Fruit fly (Drosophila melanogaster): Measurements from ENCODE around the gene CG44405.

Gene CG44405

DNA sequence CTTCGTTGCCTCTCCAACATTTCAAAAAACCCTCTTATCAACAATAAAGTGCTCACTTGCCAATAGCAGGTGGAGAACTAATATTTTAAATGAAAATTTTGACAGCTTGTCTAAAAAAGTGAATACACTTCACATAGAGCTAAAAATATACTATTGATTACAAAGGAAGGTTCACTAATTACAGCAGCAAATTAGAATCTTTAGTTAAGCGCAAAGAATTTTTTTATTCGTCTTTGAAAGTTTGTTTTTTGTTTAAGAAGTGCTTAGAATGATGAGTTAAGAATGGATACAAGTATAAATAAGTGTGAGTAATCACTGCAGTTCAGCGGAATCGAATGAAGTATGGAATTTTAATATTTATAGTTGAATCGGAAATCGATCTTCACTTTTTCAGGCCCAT, at the start of gene CG44405:
Gene CG44405 (minus strand): TSS at position 101 of the 400 bp plus-strand sequence.
- no peak for TF ChIP-seq Sox102F (GFP tag; optimal IDR thresholded peaks at IDR 0.05)
- no peak for TF ChIP-seq esn (GFP tag; optimal IDR thresholded peaks at IDR 0.05)

- TF ChIP-seq CG6808 (GFP tag; optimal IDR thresholded peaks at IDR 0.05) (no peak), CG8632 (GFP tag; optimal IDR thresholded peaks at IDR 0.05) (peak; percentile 6), lz (GFP tag; optimal IDR thresholded peaks at IDR 0.05) (peak; percentile 21), Eip78C (GFP tag) (peak; percentile 61), CG31627 (GFP tag; optimal IDR thresholded peaks at IDR 0.05) (peak; percentile 37), CG32006 (GFP tag; optimal IDR thresholded peaks at IDR 0.05) (peak; percentile 22), Blimp-1 (GFP tag; optimal IDR thresholded peaks at IDR 0.05) (no peak), acj6 (GFP tag; optimal IDR thresholded peaks at IDR 0.05) (peak; percentile 18), CG6163 (GFP tag; IDR thresholded peaks at IDR 0.05) (no peak), CG6276 (GFP tag; optimal IDR thresholded peaks at IDR 0.05) (no peak), achi (GFP tag; optimal IDR thresholded peaks at IDR 0.05) (no peak), Hr38 (GFP tag; optimal IDR thresholded peaks at IDR 0.05) (no peak), cyc (GFP tag; optimal IDR thresholded peaks at IDR 0.05) (no peak), Hr39 (GFP tag; optimal IDR thresholded peaks at IDR 0.05) (peak; percentile 27), Met (GFP tag; optimal IDR thresholded peaks at IDR 0.05) (peak; percentile 40), Smox (GFP tag; optimal IDR thresholded peaks at IDR 0.05) (peak; percentile 6), CG3919 (GFP tag; optimal IDR thresholded peaks at IDR 0.05) (no peak), dsx (GFP tag; optimal IDR thresholded peaks at IDR 0.05; ENCODE audit: poor library complexity, severe bottlenecking) (no peak), spab (GFP tag; optimal IDR thresholded peaks at IDR 0.05) (no peak), Hr4 (GFP tag; optimal IDR thresholded peaks at IDR 0.05) (peak; percentile 12), eg (GFP tag; IDR thresholded peaks at IDR 0.05) (no peak), Sox102F (GFP tag; optimal IDR thresholded peaks at IDR 0.05) (peak; percentile 27), fd59A (GFP tag; optimal IDR thresholded peaks at IDR 0.05) (no peak), net (GFP tag; optimal IDR thresholded peaks at IDR 0.05) (no peak), CG10669 (GFP tag; optimal IDR thresholded peaks at IDR 0.05) (peak; percentile 81), CG8319 (GFP tag; optimal IDR thresholded peaks at IDR 0.05) (no peak), CG6792 (GFP tag; optimal IDR thresholded peaks at IDR 0.05) (no peak), CG11762 (GFP tag; optimal IDR thresholded peaks at IDR 0.05; ENCODE audit: insufficient read depth) (no peak), CG16779 (tag; optimal IDR thresholded peaks at IDR 0.05) (no peak), CG4318 (GFP tag; optimal IDR thresholded peaks at IDR 0.05) (no peak), CG3032 (tag; optimal IDR thresholded peaks at IDR 0.05) (no peak), ss (GFP tag; optimal IDR thresholded peaks at IDR 0.05) (no peak), dac (GFP tag; optimal IDR thresholded peaks at IDR 0.05) (no peak), CG11294 (GFP tag; IDR thresholded peaks at IDR 0.05) (no peak), OdsH (GFP tag; optimal IDR thresholded peaks at IDR 0.05) (peak; percentile 29), svp (GFP tag) (peak; percentile 73), CG34406 (GFP tag; optimal IDR thresholded peaks at IDR 0.05) (no peak), CG10631 (GFP tag; optimal IDR thresholded peaks at IDR 0.05) (peak; percentile 4), Sox15 (GFP tag; optimal IDR thresholded peaks at IDR 0.05) (no peak), Gug (GFP tag; IDR thresholded peaks at IDR 0.05) (no peak), topi (GFP tag; optimal IDR thresholded peaks at IDR 0.05) (peak; percentile 10), CG11902 (GFP tag; optimal IDR thresholded peaks at IDR 0.05) (no peak), Sox14 (GFP tag; optimal IDR thresholded peaks at IDR 0.05) (no peak), pdm3 (GFP tag; optimal IDR thresholded peaks at IDR 0.05) (peak; percentile 31), Eip93F (GFP tag; optimal IDR thresholded peaks at IDR 0.05) (no peak)
Observed at dm6 chr2L:16390803-16391202, 48.7 kb upstream of the CG44405 start.
